Worm (Caenorhabditis elegans) whole organism, midembryonic: ENCODE data around the gene Y57E12B.11.

Experiments used
- T22C8.4 ChIP-seq: fragments of 200-800 bp; sonication (Bioruptor generic); IDR thresholded peaks from 2 replicates; pipeline ENCODE4 v1.3.6; 2022; ENCODE audit warnings: missing genetic modification characterization, missing compliant biosample characterization
- flt-1 ChIP-seq: fragments of 200-800 bp; sonication (Bioruptor generic); IDR thresholded peaks from 2 replicates; pipeline ENCODE4 v1.3.6; 2022; ENCODE audit warnings: missing genetic modification characterization, missing compliant biosample characterization
- klf-2 ChIP-seq: fragments of 200-800 bp; sonication (Bioruptor generic); conservative IDR thresholded peaks from 2 replicates; pipeline ENCODE4 v1.3.6; 2022; ENCODE audit warnings: missing genetic modification reagents, missing genetic modification characterization, missing compliant biosample characterization
- med-1 ChIP-seq: sonication (generic microtip); optimal IDR thresholded peaks from 2 replicates; lab custom pipeline; 2017; ENCODE audit warnings: missing genetic modification characterization, mild to moderate bottlenecking, missing compliant biosample characterization, antibody characterized with exemption, missing genetic modification reagents; ENCODE audit not compliant: insufficient read depth
- ref-1 ChIP-seq: fragments of 200-800 bp; sonication (Bioruptor generic); conservative IDR thresholded peaks from 2 replicates; pipeline ENCODE4 v1.3.6; 2022; ENCODE audit warnings: missing genetic modification reagents, missing genetic modification characterization, missing compliant biosample characterization
- ztf-23 ChIP-seq: fragments of 200-800 bp; sonication (Bioruptor generic); IDR thresholded peaks from 2 replicates; pipeline ENCODE4 v1.3.6; 2022; ENCODE audit warnings: missing genetic modification reagents, missing genetic modification characterization, missing compliant biosample characterization

ce11 chrV:6997041-6997552 lies 47.4 kb upstream of the Y57E12B.11 start, which contains the start of gene nhr-107:
- no peak for TF ChIP-seq T22C8.4 (GFP tag; lab: Robert Waterston, UW)
- TF ChIP-seq ztf-23, result no peak
- no peak for TF ChIP-seq klf-2
- no peak for TF ChIP-seq med-1 (GFP tag; lab: Kevin White, UChicago)
- no peak for TF ChIP-seq ref-1 (GFP tag; lab: Robert Waterston, UW)
- no peak for TF ChIP-seq flt-1 (GFP tag; lab: Robert Waterston, UW)
